Fruit fly (Drosophila melanogaster) whole organism, pupa: Measurements from ENCODE around the gene CG4042.
A peak's percentile ranks its signal among the peaks of the same experiment; 100 is the strongest.

ENCODE experiments used
- CG14655 ChIP-seq: fragments of 200-800 bp; sonication (Bioruptor generic); optimal IDR thresholded peaks from 3 replicates; lab custom pipeline; 2017; ENCODE audit warnings: mild to moderate bottlenecking, missing biosample characterization, missing genetic modification reagents, missing genetic modification characterization
- EcR ChIP-seq: fragments of 200-800 bp; sonication (Bioruptor generic); optimal IDR thresholded peaks from 3 replicates; lab custom pipeline; 2019; ENCODE audit warnings: missing biosample characterization, missing genetic modification characterization, mild to moderate bottlenecking, moderate library complexity, missing genetic modification reagents
- Pif1A ChIP-seq: fragments of 200-800 bp; sonication (Bioruptor generic); optimal IDR thresholded peaks from 3 replicates; lab custom pipeline; 2016; ENCODE audit warnings: missing biosample characterization, missing genetic modification characterization
- Pif1B ChIP-seq: fragments of 200-800 bp; sonication (Bioruptor generic); optimal IDR thresholded peaks from 3 replicates; lab custom pipeline; 2016; ENCODE audit warnings: missing biosample characterization, missing genetic modification characterization
- gl ChIP-seq: fragments of 200-800 bp; sonication (Bioruptor generic); optimal IDR thresholded peaks from 2 replicates; lab custom pipeline; 2018; ENCODE audit warnings: missing biosample characterization, mild to moderate bottlenecking, missing genetic modification characterization
- rn ChIP-seq: fragments of 200-800 bp; sonication (Bioruptor generic); IDR thresholded peaks from 2 replicates; pipeline ENCODE4 v1.3.6; 2022; ENCODE audit warnings: missing biosample characterization, missing genetic modification characterization

DNA sequence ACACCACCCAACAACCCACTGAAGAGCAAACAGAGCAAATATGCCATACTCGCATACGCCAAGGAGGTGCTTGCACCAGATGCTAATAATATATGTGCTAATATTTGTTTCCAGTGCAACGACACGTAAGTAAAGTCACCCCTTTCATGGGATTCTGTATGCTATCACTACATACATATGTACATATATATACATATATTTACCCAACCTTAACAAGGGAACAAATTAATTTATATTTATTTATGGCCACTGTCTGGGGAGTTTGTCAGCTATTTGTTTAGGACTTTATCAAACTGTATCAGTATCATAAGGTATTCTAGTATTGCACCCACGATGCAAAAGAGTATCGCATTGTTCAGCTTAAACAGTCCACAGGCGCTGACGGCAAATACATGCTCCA, 34.0 kb downstream of the CG4042 start:
- no peak for TF ChIP-seq rn (GFP tag; lab: Robert Waterston, UW)
- TF ChIP-seq Pif1B (GFP tag; lab: Kevin White, UChicago): no peak
- TF ChIP-seq EcR (GFP tag; lab: Kevin White, UChicago): peak; percentile 47
- TF ChIP-seq gl (tag; lab: Kevin White, UChicago): peak; percentile 13
- TF ChIP-seq CG14655 (GFP tag; lab: Kevin White, UChicago): no peak
- no peak for TF ChIP-seq Pif1A (GFP tag; lab: Kevin White, UChicago)
